Worm (Caenorhabditis elegans) whole organism, midembryonic: Measurements from ENCODE around the gene dcaf-1.

Experiments
- cog-1 ChIP-seq: sonication (generic microtip); optimal IDR thresholded peaks from 2 replicates; lab custom pipeline; 2016; ENCODE audit warnings: missing genetic modification characterization, missing compliant biosample characterization
- flt-1 ChIP-seq: fragments of 200-800 bp; sonication (Bioruptor generic); IDR thresholded peaks from 2 replicates; pipeline ENCODE4 v1.3.6; 2022; ENCODE audit warnings: missing genetic modification characterization, missing compliant biosample characterization
- med-1 ChIP-seq: sonication (generic microtip); optimal IDR thresholded peaks from 2 replicates; lab custom pipeline; 2017; ENCODE audit warnings: missing genetic modification characterization, mild to moderate bottlenecking, missing compliant biosample characterization, antibody characterized with exemption, missing genetic modification reagents; ENCODE audit not compliant: insufficient read depth

- TF ChIP-seq cog-1 (tag; lab: Kevin White, UChicago) = no peak
- TF ChIP-seq flt-1 (GFP tag; lab: Robert Waterston, UW) = no peak
- TF ChIP-seq med-1 = no peak
Observed at ce11 chrIV:9714264-9714663, 7.7 kb upstream of the dcaf-1 start.
